Fruit fly (Drosophila melanogaster) whole organism, embryonic: Measurements from ENCODE around the gene caps.

Experiments
- CG11695 ChIP-seq: fragments of 200-800 bp; sonication (Bioruptor generic); IDR thresholded peaks from 3 replicates; pipeline ENCODE4 v1.3.6; 2022; ENCODE audit warnings: missing biosample characterization, missing genetic modification characterization
- CG12219 ChIP-seq: fragments of 200-800 bp; sonication (Bioruptor generic); optimal IDR thresholded peaks from 3 replicates; lab custom pipeline; 2018; ENCODE audit warnings: missing biosample characterization, mild to moderate bottlenecking, missing genetic modification characterization
- CG13424 ChIP-seq: fragments of 200-800 bp; sonication (Bioruptor generic); optimal IDR thresholded peaks from 2 replicates; lab custom pipeline; 2019; ENCODE audit warnings: missing biosample characterization, mild to moderate bottlenecking, missing genetic modification characterization, moderate library complexity
- CG14965 ChIP-seq: fragments of 200-800 bp; sonication (Bioruptor generic); optimal IDR thresholded peaks from 2 replicates; lab custom pipeline; 2016; ENCODE audit warnings: missing biosample characterization, missing genetic modification characterization, borderline replicate concordance
- CG15514 ChIP-seq: fragments of 200-800 bp; sonication (Bioruptor generic); optimal IDR thresholded peaks from 3 replicates; lab custom pipeline; 2017; ENCODE audit warnings: missing biosample characterization, missing genetic modification characterization, mild to moderate bottlenecking, moderate library complexity, missing genetic modification reagents
- CG1603 ChIP-seq: fragments of 200-800 bp; sonication (Bioruptor generic); optimal IDR thresholded peaks from 2 replicates; lab custom pipeline; 2019; ENCODE audit warnings: missing biosample characterization, mild to moderate bottlenecking, missing genetic modification characterization, moderate library complexity
- CG16779 ChIP-seq: fragments of 200-800 bp; sonication (Bioruptor generic); IDR thresholded peaks from 2 replicates; pipeline ENCODE4 v1.3.6; 2022; ENCODE audit warnings: missing biosample characterization, missing genetic modification characterization
- CG17359 ChIP-seq: fragments of 200-800 bp; sonication (Bioruptor generic); optimal IDR thresholded peaks from 3 replicates; lab custom pipeline; 2018; ENCODE audit warnings: missing biosample characterization, mild to moderate bottlenecking, missing genetic modification characterization, moderate library complexity
- CG18476 ChIP-seq: fragments of 200-800 bp; sonication (Bioruptor generic); optimal IDR thresholded peaks from 2 replicates; lab custom pipeline; 2016; ENCODE audit warnings: missing biosample characterization, mild to moderate bottlenecking, missing genetic modification characterization
- CG2678 ChIP-seq: fragments of 200-800 bp; sonication (Bioruptor generic); optimal IDR thresholded peaks from 3 replicates; lab custom pipeline; 2019; ENCODE audit warnings: missing biosample characterization, mild to moderate bottlenecking, missing genetic modification characterization, moderate library complexity
- CG30403 ChIP-seq: fragments of 200-800 bp; sonication (Bioruptor generic); optimal IDR thresholded peaks from 3 replicates; lab custom pipeline; 2016; ENCODE audit warnings: missing biosample characterization, missing genetic modification characterization
- CG30431 ChIP-seq: fragments of 200-800 bp; sonication (Bioruptor generic); optimal IDR thresholded peaks from 2 replicates; lab custom pipeline; 2017; ENCODE audit warnings: missing biosample characterization, missing genetic modification characterization
- CG32532 ChIP-seq: fragments of 200-800 bp; sonication (Bioruptor generic); IDR thresholded peaks from 2 replicates; pipeline ENCODE4 v1.3.6; 2022; ENCODE audit warnings: missing biosample characterization, missing genetic modification characterization
- CG3726 ChIP-seq: fragments of 200-800 bp; sonication (Bioruptor generic); IDR thresholded peaks from 3 replicates; pipeline ENCODE4, ENCODE4 v1.3.6; 2022; ENCODE audit warnings: missing biosample characterization, missing genetic modification characterization
- CG5245 ChIP-seq: fragments of 200-800 bp; sonication (Bioruptor generic); optimal IDR thresholded peaks from 3 replicates; lab custom pipeline; 2016; ENCODE audit warnings: missing biosample characterization, missing genetic modification characterization
- CG6765 ChIP-seq: fragments of 200-800 bp; sonication (Bioruptor generic); optimal IDR thresholded peaks from 3 replicates; lab custom pipeline; 2017; ENCODE audit warnings: missing biosample characterization, mild to moderate bottlenecking, missing genetic modification characterization
- CG6854 ChIP-seq: fragments of 200-800 bp; sonication (Bioruptor generic); optimal IDR thresholded peaks from 3 replicates; lab custom pipeline; 2017; ENCODE audit warnings: missing biosample characterization, mild to moderate bottlenecking, missing genetic modification characterization
- CG7786 ChIP-seq: fragments of 200-800 bp; sonication (Bioruptor generic); optimal IDR thresholded peaks from 2 replicates; lab custom pipeline; 2016; ENCODE audit warnings: missing biosample characterization, missing genetic modification characterization
- CG9609 ChIP-seq: fragments of 200-800 bp; sonication (Bioruptor generic); optimal IDR thresholded peaks from 3 replicates; lab custom pipeline; 2016; ENCODE audit warnings: missing biosample characterization, missing genetic modification characterization
- CG9727 ChIP-seq: fragments of 200-800 bp; sonication (Bioruptor generic); optimal IDR thresholded peaks from 3 replicates; lab custom pipeline; 2017; ENCODE audit warnings: missing biosample characterization, mild to moderate bottlenecking, missing genetic modification characterization
- CoRest ChIP-seq: fragments of 200-800 bp; sonication (Bioruptor generic); optimal IDR thresholded peaks from 3 replicates; lab custom pipeline; 2018; ENCODE audit warnings: missing biosample characterization, mild to moderate bottlenecking, missing genetic modification characterization, moderate library complexity
- E2f1 ChIP-seq: fragments of 200-800 bp; sonication (Bioruptor generic); IDR thresholded peaks from 2 replicates; pipeline ENCODE4 v1.3.6; 2022; ENCODE audit warnings: missing biosample characterization, missing genetic modification characterization
- E2f2 ChIP-seq: fragments of 200-800 bp; sonication (Bioruptor generic); IDR thresholded peaks from 2 replicates; pipeline ENCODE4 v1.3.6; 2022; ENCODE audit warnings: missing biosample characterization, missing genetic modification characterization
- ERR ChIP-seq: fragments of 200-800 bp; sonication (Bioruptor generic); optimal IDR thresholded peaks from 2 replicates; lab custom pipeline; 2016; ENCODE audit warnings: missing biosample characterization, missing genetic modification characterization
- Ets97D ChIP-seq: fragments of 200-800 bp; sonication (Bioruptor generic); optimal IDR thresholded peaks from 3 replicates; lab custom pipeline; 2016; ENCODE audit warnings: missing biosample characterization, missing genetic modification characterization
- Hr51 ChIP-seq, 2 experiments: fragments of 200-800 bp; sonication (Bioruptor generic); optimal IDR thresholded peaks; 2 replicates in 1 of 2; 3 replicates in 1 of 2; lab custom pipeline; 2016 to 2018; ENCODE audit warnings: missing biosample characterization in 2 of 2, missing genetic modification characterization in 2 of 2, mild to moderate bottlenecking in 1 of 2, moderate library complexity in 1 of 2
- Lpt ChIP-seq: fragments of >200 bp; optimal IDR thresholded peaks from 2 replicates; lab custom pipeline; 2018; ENCODE audit warnings: missing biosample characterization, missing genetic modification characterization
- NFAT ChIP-seq: fragments of 200-800 bp; sonication (Bioruptor generic); IDR thresholded peaks from 2 replicates; pipeline ENCODE4 v1.3.6; 2022; ENCODE audit warnings: missing biosample characterization, missing genetic modification characterization
- Ptx1 ChIP-seq: fragments of 200-800 bp; sonication (Bioruptor generic); IDR thresholded peaks from 2 replicates; pipeline ENCODE4 v1.3.6; 2022; ENCODE audit warnings: missing biosample characterization, missing genetic modification characterization
- Rx ChIP-seq: fragments of 200-800 bp; sonication (Bioruptor generic); IDR thresholded peaks from 2 replicates; pipeline ENCODE4 v1.3.6; 2022; ENCODE audit warnings: missing biosample characterization, missing genetic modification characterization
- Sox100B ChIP-seq: fragments of 200-800 bp; sonication (Bioruptor generic); optimal IDR thresholded peaks from 3 replicates; lab custom pipeline; 2018; ENCODE audit warnings: missing biosample characterization, mild to moderate bottlenecking, missing genetic modification characterization
- Usf ChIP-seq: fragments of 200-800 bp; sonication (Bioruptor generic); optimal IDR thresholded peaks from 2 replicates; lab custom pipeline; 2017; ENCODE audit warnings: missing genotype, missing biosample characterization, missing genetic modification characterization
- ase ChIP-seq: fragments of 200-800 bp; sonication (Bioruptor generic); IDR thresholded peaks from 3 replicates; pipeline ENCODE4 v1.3.6; 2022; ENCODE audit warnings: missing biosample characterization, missing genetic modification characterization
- br ChIP-seq: fragments of >200 bp; optimal IDR thresholded peaks from 2 replicates; lab custom pipeline; 2017
- cg ChIP-seq: fragments of 200-800 bp; sonication (Bioruptor generic); optimal IDR thresholded peaks from 3 replicates; lab custom pipeline; 2019; ENCODE audit warnings: missing biosample characterization, mild to moderate bottlenecking, missing genetic modification characterization, moderate library complexity
- chn ChIP-seq: fragments of 200-800 bp; sonication (Bioruptor generic); optimal IDR thresholded peaks from 2 replicates; lab custom pipeline; 2016; ENCODE audit warnings: missing biosample characterization, missing genetic modification characterization
- ci ChIP-seq: fragments of 200-800 bp; sonication (Bioruptor generic); IDR thresholded peaks from 3 replicates; pipeline ENCODE4 v1.3.6; 2022; ENCODE audit warnings: missing biosample characterization, missing genetic modification characterization
- dati ChIP-seq: fragments of 200-800 bp; sonication (Bioruptor generic); IDR thresholded peaks from 2 replicates; pipeline ENCODE4 v1.3.6; 2022; ENCODE audit warnings: missing biosample characterization, missing genetic modification characterization
- dmrt11E ChIP-seq: fragments of 200-800 bp; sonication (Bioruptor generic); optimal IDR thresholded peaks from 3 replicates; lab custom pipeline; 2018; ENCODE audit warnings: missing biosample characterization, mild to moderate bottlenecking, missing genetic modification characterization, moderate library complexity
- gem ChIP-seq: fragments of 200-800 bp; sonication (Bioruptor generic); optimal IDR thresholded peaks from 2 replicates; lab custom pipeline; 2019; ENCODE audit warnings: missing biosample characterization, mild to moderate bottlenecking, missing genetic modification characterization, moderate library complexity
- ham ChIP-seq: fragments of 200-800 bp; sonication (Bioruptor generic); IDR thresholded peaks from 2 replicates; pipeline ENCODE4 v1.3.6; 2022; ENCODE audit warnings: missing biosample characterization, missing genetic modification characterization
- jumu ChIP-seq: fragments of 200-800 bp; sonication (Bioruptor generic); optimal IDR thresholded peaks from 3 replicates; lab custom pipeline; 2016; ENCODE audit warnings: missing biosample characterization, missing genetic modification characterization
- knrl ChIP-seq: fragments of 200-800 bp; sonication (Bioruptor generic); IDR thresholded peaks from 3 replicates; pipeline ENCODE4 v1.3.6; 2022; ENCODE audit warnings: missing biosample characterization, missing genetic modification characterization; ENCODE audit not compliant: partially characterized antibody
- maf-S ChIP-seq: fragments of 200-800 bp; sonication (Bioruptor generic); optimal IDR thresholded peaks from 2 replicates; lab custom pipeline; 2016; ENCODE audit warnings: missing biosample characterization, missing genetic modification characterization
- psq ChIP-seq: fragments of 200-800 bp; sonication (Bioruptor generic); optimal IDR thresholded peaks from 2 replicates; lab custom pipeline; 2017; ENCODE audit warnings: missing biosample characterization, missing genetic modification characterization
- sens ChIP-seq: fragments of 200-800 bp; sonication (Bioruptor generic); peaks from one replicate; lab custom pipeline; 2016; ENCODE audit warnings: missing biosample characterization, missing genetic modification characterization
- sens-2 ChIP-seq: fragments of 200-800 bp; sonication (Bioruptor generic); IDR thresholded peaks from 2 replicates; pipeline ENCODE4 v1.3.6; 2022; ENCODE audit warnings: missing biosample characterization, missing genetic modification characterization
- ssp ChIP-seq: fragments of 200-800 bp; sonication (Bioruptor generic); IDR thresholded peaks from 2 replicates; pipeline ENCODE4 v1.3.6; 2022; ENCODE audit warnings: missing biosample characterization, missing genetic modification characterization
- sug ChIP-seq: fragments of 200-800 bp; optimal IDR thresholded peaks from 2 replicates; lab custom pipeline; 2019; ENCODE audit warnings: missing biosample characterization, mild to moderate bottlenecking, missing genetic modification characterization, moderate library complexity
- unc-4 ChIP-seq: fragments of 200-800 bp; sonication (Bioruptor generic); IDR thresholded peaks from 2 replicates; pipeline ENCODE4 v1.3.6; 2022; ENCODE audit warnings: missing biosample characterization, missing genetic modification characterization; ENCODE audit not compliant: partially characterized antibody
- unpg ChIP-seq: fragments of 200-800 bp; sonication (Bioruptor generic); optimal IDR thresholded peaks from 3 replicates; lab custom pipeline; 2018; ENCODE audit warnings: missing biosample characterization, mild to moderate bottlenecking, missing genetic modification characterization, moderate library complexity
- zen ChIP-seq: fragments of 200-800 bp; sonication (Bioruptor generic); optimal IDR thresholded peaks from 3 replicates; lab custom pipeline; 2018; ENCODE audit warnings: missing biosample characterization, mild to moderate bottlenecking, missing genetic modification characterization, moderate library complexity

caps gene

DNA sequence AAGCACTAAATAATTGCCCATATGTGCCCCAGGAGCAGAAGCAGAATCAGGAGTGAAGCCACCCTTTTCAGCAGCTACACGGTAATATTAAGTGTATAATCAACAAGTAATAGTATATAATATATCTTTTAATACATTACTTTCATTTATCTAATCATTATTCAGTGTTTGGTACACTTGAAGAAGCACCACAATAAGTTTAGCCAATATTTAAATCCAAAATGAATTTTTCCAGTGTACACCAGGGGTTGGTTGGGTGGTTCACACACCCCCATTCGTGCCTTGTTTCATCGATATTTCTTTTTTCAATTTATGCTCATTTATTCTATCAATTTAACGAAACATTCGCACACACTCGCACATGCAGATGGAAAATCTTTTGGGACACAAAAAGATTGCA lies 30.9 kb upstream of the caps start:
- TF ChIP-seq unpg (GFP tag; lab: Kevin White, UChicago) = peak; percentile 55
- TF ChIP-seq Rx = 0 out of 2 replicates have a peak, but pooled peaks have one; percentile 14
- TF ChIP-seq CG2678 = peak; percentile 77
- TF ChIP-seq zen (tag; lab: Kevin White, UChicago) = no peak
- TF ChIP-seq unc-4 (GFP tag; lab: Robert Waterston, UW) = no peak
- TF ChIP-seq cg (GFP tag; lab: Kevin White, UChicago) = no peak
- 0 out of 2 replicates have a peak, but pooled peaks have one; percentile 10 for TF ChIP-seq sens-2 (GFP tag; lab: Robert Waterston, UW)
- TF ChIP-seq CG11695 = 0 out of 3 replicates have a peak, but pooled peaks have one; percentile 12
- TF ChIP-seq CG15514 = peak; percentile 34
- no peak for TF ChIP-seq maf-S (GFP tag; lab: Kevin White, UChicago)
- peak; percentile 52 for TF ChIP-seq Sox100B (GFP tag; lab: Kevin White, UChicago)
- TF ChIP-seq CG13424 (tag; lab: Kevin White, UChicago) = peak; percentile 65
- TF ChIP-seq Ets97D (GFP tag; lab: Kevin White, UChicago) = no peak
- TF ChIP-seq CoRest (tag; lab: Kevin White, UChicago) = peak; percentile 65
- TF ChIP-seq CG16779 = no peak
- TF ChIP-seq Hr51 (GFP tag; optimal IDR thresholded peaks at IDR 0.05; lab: Kevin White, UChicago) = peak in 1 of 2 experiments; percentile 68
- no peak for TF ChIP-seq CG6854
- TF ChIP-seq sens (GFP tag; lab: Kevin White, UChicago) = peak; percentile 70
- TF ChIP-seq E2f1 (GFP tag; lab: Robert Waterston, UW) = peak; percentile 57
- TF ChIP-seq CG18476 (GFP tag; lab: Kevin White, UChicago) = peak; percentile 54
- TF ChIP-seq CG30431 (GFP tag; lab: Kevin White, UChicago) = peak; percentile 1
- TF ChIP-seq CG17359 (tag; lab: Kevin White, UChicago) = peak; percentile 63
- TF ChIP-seq dati (GFP tag; lab: Robert Waterston, UW) = no peak
- TF ChIP-seq sug (tag; lab: Kevin White, UChicago) = peak; percentile 1
- peak; percentile 58 for TF ChIP-seq Ptx1 (GFP tag; lab: Robert Waterston, UW)
- TF ChIP-seq CG3726 (GFP tag; lab: Robert Waterston, UW) = 0 out of 3 replicates have a peak, but pooled peaks have one; percentile 35
- TF ChIP-seq CG9609 (GFP tag; lab: Kevin White, UChicago) = no peak
- TF ChIP-seq br = no peak
- no peak for TF ChIP-seq NFAT (GFP tag; lab: Robert Waterston, UW)
- no peak for TF ChIP-seq CG12219 (GFP tag; lab: Kevin White, UChicago)
- no peak for TF ChIP-seq CG14965
- TF ChIP-seq CG32532 (GFP tag; lab: Robert Waterston, UW) = peak; percentile 43; the same call in 1 of the 2 replicates
- no peak for TF ChIP-seq knrl (GFP tag; lab: Robert Waterston, UW)
- TF ChIP-seq ci (GFP tag; lab: Robert Waterston, UW) = peak; percentile 80
- peak; percentile 46; the same call in 1 of the 2 replicates for TF ChIP-seq ssp (GFP tag; lab: Robert Waterston, UW)
- peak; percentile 63 for TF ChIP-seq dmrt11E (tag; lab: Kevin White, UChicago)
- TF ChIP-seq ham (GFP tag; lab: Robert Waterston, UW) = no peak
- TF ChIP-seq Usf = no peak
- no peak for TF ChIP-seq ERR (GFP tag; lab: Kevin White, UChicago)
- TF ChIP-seq psq (GFP tag; lab: Kevin White, UChicago) = no peak
- TF ChIP-seq CG7786 (GFP tag; lab: Kevin White, UChicago) = no peak
- TF ChIP-seq CG30403 (GFP tag; lab: Kevin White, UChicago) = peak; percentile 48
- no peak for TF ChIP-seq jumu (GFP tag; lab: Kevin White, UChicago)
- TF ChIP-seq CG9727 = peak; percentile 36
- no peak for TF ChIP-seq chn (GFP tag; lab: Kevin White, UChicago)
- no peak for TF ChIP-seq CG6765
- peak; percentile 42 for TF ChIP-seq CG5245
- TF ChIP-seq E2f2 (GFP tag; lab: Robert Waterston, UW) = peak; percentile 42; the same call in 1 of the 2 replicates
- TF ChIP-seq ase (GFP tag; lab: Robert Waterston, UW) = no peak
- no peak for TF ChIP-seq Lpt (GFP tag; lab: Kevin White, UChicago)
- peak; percentile 75 for TF ChIP-seq gem (tag; lab: Kevin White, UChicago)
- peak; percentile 66 for TF ChIP-seq CG1603 (tag; lab: Kevin White, UChicago)
